Fruit fly (Drosophila melanogaster) whole organism, embryonic: ENCODE measurements around the gene MEP-1.

Experiments used
- Ada2b ChIP-seq: fragments of 200-800 bp; sonication (Bioruptor generic); IDR thresholded peaks from 2 replicates; pipeline ENCODE4 v1.3.6; 2022; ENCODE audit warnings: missing biosample characterization, missing genetic modification characterization
- Asciz ChIP-seq: fragments of 200-800 bp; sonication (Bioruptor generic); optimal IDR thresholded peaks from 2 replicates; lab custom pipeline; 2017; ENCODE audit warnings: missing biosample characterization, mild to moderate bottlenecking, missing genetic modification characterization, missing genetic modification reagents
- CG10147 ChIP-seq: fragments of 200-800 bp; sonication (Bioruptor generic); optimal IDR thresholded peaks from 2 replicates; lab custom pipeline; 2019; ENCODE audit warnings: missing biosample characterization, mild to moderate bottlenecking, missing genetic modification characterization, moderate library complexity
- CG10462 ChIP-seq: fragments of 200-800 bp; sonication (Bioruptor generic); optimal IDR thresholded peaks from 2 replicates; lab custom pipeline; 2016; ENCODE audit warnings: missing biosample characterization, missing genetic modification characterization
- CG11696 ChIP-seq: fragments of 200-800 bp; sonication (Bioruptor generic); IDR thresholded peaks from 2 replicates; pipeline ENCODE4 v1.3.6; 2022; ENCODE audit warnings: missing biosample characterization, missing genetic modification characterization
- CG12299 ChIP-seq: fragments of 200-800 bp; sonication (Bioruptor generic); optimal IDR thresholded peaks from 2 replicates; lab custom pipeline; 2018; ENCODE audit warnings: missing biosample characterization, mild to moderate bottlenecking, missing genetic modification characterization
- CG13775 ChIP-seq: fragments of 200-800 bp; sonication (Bioruptor generic); optimal IDR thresholded peaks from 3 replicates; lab custom pipeline; 2017; ENCODE audit warnings: missing biosample characterization, mild to moderate bottlenecking, missing genetic modification characterization
- CG14014 ChIP-seq: fragments of 200-800 bp; sonication (Bioruptor generic); IDR thresholded peaks from 2 replicates; pipeline ENCODE4 v1.3.6; 2022; ENCODE audit warnings: missing biosample characterization, missing genetic modification characterization
- CG14050 ChIP-seq: fragments of 200-800 bp; sonication (Bioruptor generic); IDR thresholded peaks from 3 replicates; pipeline ENCODE4 v1.3.6; 2022; ENCODE audit warnings: missing biosample characterization, missing genetic modification characterization
- CG15073 ChIP-seq: fragments of 200-800 bp; sonication (Bioruptor generic); optimal IDR thresholded peaks from 2 replicates; lab custom pipeline; 2016; ENCODE audit warnings: missing biosample characterization, missing genetic modification characterization
- CG16779 ChIP-seq: fragments of 200-800 bp; sonication (Bioruptor generic); IDR thresholded peaks from 2 replicates; pipeline ENCODE4 v1.3.6; 2022; ENCODE audit warnings: missing biosample characterization, missing genetic modification characterization
- CG17612 ChIP-seq: fragments of 200-800 bp; sonication (Bioruptor generic); IDR thresholded peaks from 2 replicates; pipeline ENCODE4 v1.3.6; 2022; ENCODE audit warnings: missing biosample characterization, missing genetic modification characterization
- CG17829 ChIP-seq: fragments of 200-800 bp; optimal IDR thresholded peaks from 2 replicates; lab custom pipeline; 2019; ENCODE audit warnings: missing biosample characterization, mild to moderate bottlenecking, missing genetic modification characterization, moderate library complexity
- CG1792 ChIP-seq: fragments of 200-800 bp; sonication (Bioruptor generic); optimal IDR thresholded peaks from 2 replicates; lab custom pipeline; 2016; ENCODE audit warnings: missing biosample characterization, missing genetic modification characterization
- CG2712 ChIP-seq: fragments of 200-800 bp; optimal IDR thresholded peaks from 3 replicates; lab custom pipeline; 2019; ENCODE audit warnings: missing biosample characterization, mild to moderate bottlenecking, missing genetic modification characterization, moderate library complexity
- CG3163 ChIP-seq: fragments of 200-800 bp; sonication (Bioruptor generic); optimal IDR thresholded peaks from 3 replicates; lab custom pipeline; 2016; ENCODE audit warnings: missing biosample characterization, missing genetic modification characterization
- CG33557 ChIP-seq: fragments of 200-800 bp; sonication (Bioruptor generic); optimal IDR thresholded peaks from 2 replicates; lab custom pipeline; 2019; ENCODE audit warnings: missing biosample characterization, mild to moderate bottlenecking, missing genetic modification characterization, moderate library complexity
- CG4730 ChIP-seq: fragments of 200-800 bp; sonication (Bioruptor generic); IDR thresholded peaks from 2 replicates; pipeline ENCODE4 v1.3.6; 2022; ENCODE audit warnings: missing biosample characterization, missing genetic modification characterization
- CG6272 ChIP-seq: fragments of 200-800 bp; sonication (Bioruptor generic); IDR thresholded peaks from 2 replicates; pipeline ENCODE4 v1.3.6; 2022; ENCODE audit warnings: missing biosample characterization, missing genetic modification characterization
- CG6813 ChIP-seq: fragments of 200-800 bp; sonication (Bioruptor generic); optimal IDR thresholded peaks from 2 replicates; lab custom pipeline; 2017; ENCODE audit warnings: missing biosample characterization, missing genetic modification characterization, mild to moderate bottlenecking, moderate library complexity, missing genetic modification reagents
- CoRest ChIP-seq: fragments of 200-800 bp; sonication (Bioruptor generic); optimal IDR thresholded peaks from 3 replicates; lab custom pipeline; 2018; ENCODE audit warnings: missing biosample characterization, mild to moderate bottlenecking, missing genetic modification characterization, moderate library complexity
- Doc2 ChIP-seq: fragments of 200-800 bp; sonication (Bioruptor generic); IDR thresholded peaks from 2 replicates; pipeline ENCODE4 v1.3.6; 2022; ENCODE audit warnings: missing biosample characterization, missing genetic modification characterization
- Dref ChIP-seq: fragments of 200-800 bp; sonication (Bioruptor generic); IDR thresholded peaks from 2 replicates; pipeline ENCODE4 v1.3.6; 2022; ENCODE audit warnings: missing biosample characterization, missing genetic modification characterization
- Drgx ChIP-seq: fragments of 200-800 bp; sonication (Bioruptor generic); IDR thresholded peaks from 2 replicates; pipeline ENCODE4 v1.3.6; 2022; ENCODE audit warnings: missing biosample characterization, missing genetic modification characterization
- ERR ChIP-seq: fragments of 200-800 bp; sonication (Bioruptor generic); optimal IDR thresholded peaks from 2 replicates; lab custom pipeline; 2016; ENCODE audit warnings: missing biosample characterization, missing genetic modification characterization
- HmgZ ChIP-seq: fragments of 200-800 bp; sonication (Bioruptor generic); optimal IDR thresholded peaks from 2 replicates; lab custom pipeline; 2018; ENCODE audit warnings: missing biosample characterization, mild to moderate bottlenecking, missing genetic modification characterization
- Ptx1 ChIP-seq: fragments of 200-800 bp; sonication (Bioruptor generic); IDR thresholded peaks from 2 replicates; pipeline ENCODE4 v1.3.6; 2022; ENCODE audit warnings: missing biosample characterization, missing genetic modification characterization
- Ravus ChIP-seq: fragments of 200-800 bp; sonication (Bioruptor generic); IDR thresholded peaks from 2 replicates; pipeline ENCODE4 v1.3.6; 2022; ENCODE audit warnings: missing biosample characterization, missing genetic modification characterization
- ap ChIP-seq: fragments of 200-800 bp; sonication (Bioruptor generic); IDR thresholded peaks from 2 replicates; pipeline ENCODE4 v1.3.6; 2022; ENCODE audit warnings: missing biosample characterization, missing genetic modification characterization
- bigmax ChIP-seq: fragments of 200-800 bp; sonication (Bioruptor generic); optimal IDR thresholded peaks from 2 replicates; lab custom pipeline; 2018; ENCODE audit warnings: missing biosample characterization, mild to moderate bottlenecking, missing genetic modification characterization
- cato ChIP-seq: fragments of 200-800 bp; sonication (Bioruptor generic); optimal IDR thresholded peaks from 2 replicates; lab custom pipeline; 2016; ENCODE audit warnings: missing biosample characterization, missing genetic modification characterization, borderline replicate concordance
- caup ChIP-seq: fragments of 200-800 bp; sonication (Bioruptor generic); optimal IDR thresholded peaks from 3 replicates; lab custom pipeline; 2017; ENCODE audit warnings: missing biosample characterization, mild to moderate bottlenecking, missing genetic modification characterization, moderate library complexity; ENCODE audit not compliant: severe bottlenecking
- ewg ChIP-seq: fragments of 200-800 bp; sonication (Bioruptor generic); optimal IDR thresholded peaks from 3 replicates; lab custom pipeline; 2017; ENCODE audit warnings: mild to moderate bottlenecking, missing biosample characterization, missing genetic modification reagents, missing genetic modification characterization
- fd64A ChIP-seq: fragments of 200-800 bp; sonication (Bioruptor generic); optimal IDR thresholded peaks from 3 replicates; lab custom pipeline; 2018; ENCODE audit warnings: missing biosample characterization, mild to moderate bottlenecking, missing genetic modification characterization
- gcm ChIP-seq: fragments of 200-800 bp; sonication (Bioruptor generic); optimal IDR thresholded peaks from 2 replicates; lab custom pipeline; 2019; ENCODE audit warnings: missing biosample characterization, mild to moderate bottlenecking, missing genetic modification characterization, moderate library complexity
- gem ChIP-seq: fragments of 200-800 bp; sonication (Bioruptor generic); optimal IDR thresholded peaks from 2 replicates; lab custom pipeline; 2019; ENCODE audit warnings: missing biosample characterization, mild to moderate bottlenecking, missing genetic modification characterization, moderate library complexity
- gro ChIP-seq: fragments of 200-800 bp; sonication (Bioruptor generic); optimal IDR thresholded peaks from 2 replicates; lab custom pipeline; 2016; ENCODE audit warnings: missing biosample characterization, missing genetic modification characterization
- gsb ChIP-seq: fragments of 200-800 bp; sonication (Bioruptor generic); IDR thresholded peaks from 2 replicates; pipeline ENCODE4 v1.3.6; 2022; ENCODE audit warnings: missing biosample characterization, missing genetic modification characterization
- jing ChIP-seq: fragments of 200-800 bp; sonication (Bioruptor generic); optimal IDR thresholded peaks from 2 replicates; lab custom pipeline; 2018; ENCODE audit warnings: missing biosample characterization, mild to moderate bottlenecking, missing genetic modification characterization
- lola ChIP-seq, 3 experiments: fragments of >200 bp in 2 of 3; fragments of 200-800 bp in 1 of 3; sonication (Bioruptor generic) in 1 of 3; optimal IDR thresholded peaks; 2 replicates each; lab custom pipeline; 2017 to 2019; ENCODE audit warnings: missing biosample characterization in 3 of 3, missing genetic modification characterization in 3 of 3, mild to moderate bottlenecking in 1 of 3, moderate library complexity in 1 of 3
- odd ChIP-seq: fragments of 200-800 bp; sonication (Bioruptor generic); optimal IDR thresholded peaks from 2 replicates; lab custom pipeline; 2017; ENCODE audit warnings: missing biosample characterization, mild to moderate bottlenecking, missing genetic modification characterization
- pan ChIP-seq, 4 experiments: fragments of >200 bp in 3 of 4; fragments of 200-800 bp in 1 of 4; sonication (Bioruptor generic) in 1 of 4; optimal IDR thresholded peaks in 3 of 4; IDR thresholded peaks in 1 of 4; 2 replicates each; pipeline versions ENCODE4 v1.3.6 to Lab custom; 2017 to 2022; ENCODE audit warnings: missing biosample characterization in 2 of 4, missing genetic modification characterization in 2 of 4, mixed read lengths in 1 of 4
- peb ChIP-seq: fragments of 200-800 bp; sonication (Bioruptor generic); IDR thresholded peaks from 2 replicates; pipeline ENCODE4 v1.3.6; 2022; ENCODE audit warnings: missing biosample characterization, missing genetic modification characterization
- pfk ChIP-seq: fragments of 200-800 bp; sonication (Bioruptor generic); optimal IDR thresholded peaks from 2 replicates; lab custom pipeline; 2018; ENCODE audit warnings: missing biosample characterization, mild to moderate bottlenecking, missing genetic modification characterization, moderate library complexity
- pita ChIP-seq: fragments of 200-800 bp; sonication (Bioruptor generic); optimal IDR thresholded peaks from 2 replicates; lab custom pipeline; 2017; ENCODE audit warnings: missing biosample characterization, mild to moderate bottlenecking, missing genetic modification characterization
- pzg ChIP-seq: fragments of 200-800 bp; sonication (Bioruptor generic); optimal IDR thresholded peaks from 3 replicates; lab custom pipeline; 2018; ENCODE audit warnings: missing biosample characterization, mild to moderate bottlenecking, missing genetic modification characterization, moderate library complexity
- row ChIP-seq: fragments of 200-800 bp; sonication (Bioruptor generic); IDR thresholded peaks from 3 replicates; pipeline ENCODE4 v1.3.6; 2022; ENCODE audit warnings: missing biosample characterization, missing genetic modification characterization
- sc ChIP-seq, 3 experiments: fragments of >200 bp in 2 of 3; fragments of 200-800 bp in 1 of 3; sonication (Bioruptor generic) in 1 of 3; optimal IDR thresholded peaks; 2 replicates in 2 of 3; 3 replicates in 1 of 3; lab custom pipeline; 2017; ENCODE audit warnings: mild to moderate bottlenecking in 1 of 3, missing biosample characterization in 1 of 3, missing genetic modification characterization in 1 of 3, missing genetic modification reagents in 1 of 3
- sens-2 ChIP-seq: fragments of 200-800 bp; sonication (Bioruptor generic); IDR thresholded peaks from 2 replicates; pipeline ENCODE4 v1.3.6; 2022; ENCODE audit warnings: missing biosample characterization, missing genetic modification characterization
- slou ChIP-seq: fragments of 200-800 bp; sonication (Bioruptor generic); optimal IDR thresholded peaks from 3 replicates; lab custom pipeline; 2016; ENCODE audit warnings: missing biosample characterization, missing genetic modification characterization

MEP-1 gene

dm6 chr3L:2581857-2582256 lies 49.7 kb upstream of the MEP-1 start (continued):
- TF ChIP-seq fd64A, result no peak
- no peak for TF ChIP-seq jing (GFP tag; lab: Kevin White, UChicago)
- no peak for TF ChIP-seq CG2712 (tag; lab: Kevin White, UChicago)
- no peak for TF ChIP-seq CG15073 (GFP tag; lab: Kevin White, UChicago)
- TF ChIP-seq Dref, result no peak
- no peak for TF ChIP-seq CG17829 (tag; lab: Kevin White, UChicago)
- TF ChIP-seq CG10147, result no peak
- no peak for TF ChIP-seq pita
- no peak for TF ChIP-seq odd (GFP tag; lab: Kevin White, UChicago)
- TF ChIP-seq caup (GFP tag; lab: Kevin White, UChicago), result no peak
- TF ChIP-seq pfk (GFP tag; lab: Kevin White, UChicago), result no peak
- TF ChIP-seq CG4730 (GFP tag; lab: Robert Waterston, UW), result peak; percentile 54; the same call in 1 of the 2 replicates
- TF ChIP-seq CG14050 (GFP tag; lab: Robert Waterston, UW), result 0 out of 3 replicates have a peak, but pooled peaks have one; percentile 24
- TF ChIP-seq CG6272 (GFP tag; lab: Robert Waterston, UW), result no peak
- no peak for TF ChIP-seq CG3163
- no peak for TF ChIP-seq bigmax (GFP tag; lab: Kevin White, UChicago)
- TF ChIP-seq CG1792 (GFP tag; lab: Kevin White, UChicago), result no peak
- TF ChIP-seq CG14014 (GFP tag; lab: Robert Waterston, UW), result peak; percentile 35; the same call in 1 of the 2 replicates
- TF ChIP-seq lola (GFP tag; optimal IDR thresholded peaks at IDR 0.05; lab: Kevin White, UChicago), result no peak
- TF ChIP-seq slou (GFP tag; lab: Kevin White, UChicago), result no peak
- TF ChIP-seq CG13775 (GFP tag; lab: Kevin White, UChicago), result no peak
- peak; percentile 1; the same call in 1 of the 2 replicates for TF ChIP-seq Drgx (GFP tag; lab: Robert Waterston, UW)
- no peak for TF ChIP-seq HmgZ
- no peak for TF ChIP-seq Asciz
- TF ChIP-seq CG11696 (GFP tag; lab: Robert Waterston, UW), result peak; percentile 18; the same call in 1 of the 2 replicates
- TF ChIP-seq pan (optimal IDR thresholded peaks at IDR 0.05; lab: Kevin White, UChicago), result no peak
- peak in 1 of 2 experiments; percentile 66 for TF ChIP-seq pan (GFP tag; optimal IDR thresholded peaks at IDR 0.05 in 1 of 2, IDR thresholded peaks at IDR 0.05 in 1 of 2)
- TF ChIP-seq peb, result no peak
- TF ChIP-seq row (GFP tag; lab: Robert Waterston, UW), result peak; percentile 32
- TF ChIP-seq ap (GFP tag; lab: Robert Waterston, UW), result no peak
- TF ChIP-seq CG10462 (GFP tag; lab: Kevin White, UChicago), result no peak
- no peak for TF ChIP-seq cato (GFP tag; lab: Kevin White, UChicago)
- no peak for TF ChIP-seq pzg (GFP tag; lab: Kevin White, UChicago)
- TF ChIP-seq CG6813, result no peak
- no peak for TF ChIP-seq gcm (GFP tag; lab: Kevin White, UChicago)
- no peak for TF ChIP-seq Doc2 (GFP tag; lab: Robert Waterston, UW)
- no peak for TF ChIP-seq ERR
- no peak for TF ChIP-seq CG33557 (GFP tag; lab: Kevin White, UChicago)
- TF ChIP-seq gem (tag; lab: Kevin White, UChicago), result peak; percentile 32
- no peak for TF ChIP-seq CG12299 (tag; lab: Kevin White, UChicago)
- peak; percentile 36 for TF ChIP-seq Ada2b
- no peak for TF ChIP-seq CG17612 (GFP tag; lab: Robert Waterston, UW)
- TF ChIP-seq sc (optimal IDR thresholded peaks at IDR 0.05; lab: Kevin White, UChicago), result no peak
- TF ChIP-seq sc (GFP tag; optimal IDR thresholded peaks at IDR 0.05; lab: Kevin White, UChicago), result no peak
- no peak for TF ChIP-seq Ravus (GFP tag; lab: Robert Waterston, UW)
- TF ChIP-seq Ptx1 (GFP tag; lab: Robert Waterston, UW), result peak; percentile 79
- TF ChIP-seq ewg (GFP tag; lab: Kevin White, UChicago), result no peak
- TF ChIP-seq sens-2 (GFP tag; lab: Robert Waterston, UW), result no peak
- TF ChIP-seq CG16779 (GFP tag; lab: Robert Waterston, UW), result no peak
- TF ChIP-seq gsb (GFP tag; lab: Robert Waterston, UW), result no peak
- no peak for TF ChIP-seq gro (GFP tag; lab: Kevin White, UChicago)
- TF ChIP-seq CoRest, result peak; percentile 8
